Fruit fly (Drosophila melanogaster) whole organism, embryonic: Measurements from ENCODE around the gene CG12362.

ENCODE experiments used
- Doc2 ChIP-seq: fragments of 200-800 bp; sonication (Bioruptor generic); IDR thresholded peaks from 2 replicates; pipeline ENCODE4 v1.3.6; 2022; ENCODE audit warnings: missing biosample characterization, missing genetic modification characterization
- Eip74EF ChIP-seq, 2 experiments: fragments of 200-800 bp in 1 of 2; fragments of >200 bp in 1 of 2; sonication (Bioruptor generic) in 1 of 2; optimal IDR thresholded peaks; 2 replicates each; lab custom pipeline; 2017 to 2019; ENCODE audit warnings: missing biosample characterization in 2 of 2, missing genetic modification characterization in 2 of 2, mild to moderate bottlenecking in 1 of 2, moderate library complexity in 1 of 2
- Fer1 ChIP-seq: fragments of 200-800 bp; sonication (Bioruptor generic); optimal IDR thresholded peaks from 2 replicates; lab custom pipeline; 2017; ENCODE audit warnings: missing biosample characterization, mild to moderate bottlenecking, missing genetic modification characterization
- Stat92E ChIP-seq, 3 experiments: fragments of >200 bp in 2 of 3; fragments of 200-800 bp in 1 of 3; sonication (Bioruptor generic) in 1 of 3; optimal IDR thresholded peaks; 2 replicates each; lab custom pipeline; 2017 to 2019; ENCODE audit warnings: missing biosample characterization in 3 of 3, missing genetic modification characterization in 3 of 3, mild to moderate bottlenecking in 1 of 3, moderate library complexity in 1 of 3
- sens-2 ChIP-seq: fragments of 200-800 bp; sonication (Bioruptor generic); IDR thresholded peaks from 2 replicates; pipeline ENCODE4 v1.3.6; 2022; ENCODE audit warnings: missing biosample characterization, missing genetic modification characterization

DNA sequence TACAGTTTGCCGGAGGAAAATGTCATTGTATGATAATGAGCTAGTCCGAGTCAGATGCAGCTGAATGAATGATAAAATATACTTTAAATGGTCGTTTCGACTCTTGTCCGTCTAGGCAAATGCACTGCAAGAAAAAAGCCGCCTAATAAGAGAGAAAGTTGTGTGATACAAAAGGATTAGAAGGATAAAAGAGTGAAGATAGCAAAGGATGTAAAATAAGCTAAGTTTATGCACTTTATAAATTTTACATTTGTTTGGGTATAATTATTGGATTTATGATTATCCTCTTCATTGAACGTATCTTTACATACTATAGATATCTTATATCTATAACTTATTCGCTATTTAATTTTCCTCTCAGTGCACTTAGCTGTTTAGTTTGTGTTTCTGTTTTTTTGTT, 21.7 kb upstream of the CG12362 start:
- TF ChIP-seq sens-2 (GFP tag; lab: Robert Waterston, UW) (no peak), Stat92E (GFP tag; optimal IDR thresholded peaks at IDR 0.05; lab: Kevin White, UChicago) (no peak), Doc2 (GFP tag; lab: Robert Waterston, UW) (no peak), Eip74EF (GFP tag; optimal IDR thresholded peaks at IDR 0.05; lab: Kevin White, UChicago) (no peak), Fer1 (GFP tag; lab: Kevin White, UChicago) (no peak)
